Fruit fly (Drosophila melanogaster): ENCODE data around the gene Nepl20.

Gene Nepl20

dm6 chr3R:28842431-28842830 lies 38.2 kb upstream of the Nepl20 start:
- TF ChIP-seq CG8159 (tag; optimal IDR thresholded peaks at IDR 0.05), result no peak
- TF ChIP-seq CG14655 (GFP tag; optimal IDR thresholded peaks at IDR 0.05), result no peak
- no peak for TF ChIP-seq CG10348 (GFP tag; IDR thresholded peaks at IDR 0.05)
- TF ChIP-seq Ets98B (GFP tag; IDR thresholded peaks at IDR 0.05), result no peak
- no peak for TF ChIP-seq CG9948 (tag; optimal IDR thresholded peaks at IDR 0.05)
- TF ChIP-seq CG34367 (tag; optimal IDR thresholded peaks at IDR 0.05), result no peak
- no peak for TF ChIP-seq CG15710 (tag; optimal IDR thresholded peaks at IDR 0.05)
- TF ChIP-seq Pif1B (GFP tag; optimal IDR thresholded peaks at IDR 0.05), result no peak

- TF ChIP-seq CG32121 (GFP tag; IDR thresholded peaks at IDR 0.05), result no peak
- no peak for TF ChIP-seq Pif1A (GFP tag; optimal IDR thresholded peaks at IDR 0.05)
- no peak for TF ChIP-seq fd96Ca (GFP tag; IDR thresholded peaks at IDR 0.05)
- TF ChIP-seq CG10348 (GFP tag; IDR thresholded peaks at IDR 0.05), result no peak
- no peak for TF ChIP-seq CG12605 (GFP tag; IDR thresholded peaks at IDR 0.05)
- no peak for TF ChIP-seq gl (tag; optimal IDR thresholded peaks at IDR 0.05)
- no peak for TF ChIP-seq rn (GFP tag; IDR thresholded peaks at IDR 0.05)
- no peak for TF ChIP-seq Snoo (tag; optimal IDR thresholded peaks at IDR 0.05)
- TF ChIP-seq CG14655 (GFP tag; optimal IDR thresholded peaks at IDR 0.05), result no peak
- TF ChIP-seq CG34367 (tag; optimal IDR thresholded peaks at IDR 0.05), result no peak
- no peak for TF ChIP-seq EcR (GFP tag; optimal IDR thresholded peaks at IDR 0.05)
- no peak for TF ChIP-seq CG17806 (tag; optimal IDR thresholded peaks at IDR 0.05)
- TF ChIP-seq CG8159 (tag; optimal IDR thresholded peaks at IDR 0.05), result no peak
Observed at dm6 chr3R:28843776-28844610, 36.6 kb upstream of the Nepl20 start.

- no peak for TF ChIP-seq CG8301 (tag; optimal IDR thresholded peaks at IDR 0.05)
- TF ChIP-seq CG17806 (tag; optimal IDR thresholded peaks at IDR 0.05), result no peak
- TF ChIP-seq CG13204 (GFP tag; optimal IDR thresholded peaks at IDR 0.05), result no peak
- no peak for TF ChIP-seq rn (GFP tag; IDR thresholded peaks at IDR 0.05)
- TF ChIP-seq Pif1B (GFP tag; optimal IDR thresholded peaks at IDR 0.05), result peak; percentile 31
- TF ChIP-seq CG8159 (tag; optimal IDR thresholded peaks at IDR 0.05), result no peak
- no peak for TF ChIP-seq CG10348 (GFP tag; IDR thresholded peaks at IDR 0.05)
- TF ChIP-seq CG15710 (tag; optimal IDR thresholded peaks at IDR 0.05), result no peak
- no peak for TF ChIP-seq CG32121 (GFP tag; IDR thresholded peaks at IDR 0.05)
- no peak for TF ChIP-seq CG9948 (tag; optimal IDR thresholded peaks at IDR 0.05)
- peak; percentile 51; the same call in 1 of the 3 replicates for TF ChIP-seq fd96Ca (GFP tag; IDR thresholded peaks at IDR 0.05)
- TF ChIP-seq Snoo (tag; optimal IDR thresholded peaks at IDR 0.05), result peak; percentile 5
- TF ChIP-seq Ets98B (GFP tag; IDR thresholded peaks at IDR 0.05), result peak; percentile 69
- TF ChIP-seq EcR (GFP tag; optimal IDR thresholded peaks at IDR 0.05), result no peak
- no peak; the same call in 2 of the 3 replicates for TF ChIP-seq CG4496 (GFP tag; IDR thresholded peaks at IDR 0.05)
- TF ChIP-seq CG34367 (tag; optimal IDR thresholded peaks at IDR 0.05), result no peak
- TF ChIP-seq CG12605 (GFP tag; IDR thresholded peaks at IDR 0.05), result peak; percentile 45; the same call in 1 of the 2 replicates
- TF ChIP-seq Pif1A (GFP tag; optimal IDR thresholded peaks at IDR 0.05), result peak; percentile 53
- TF ChIP-seq CG14655 (GFP tag; optimal IDR thresholded peaks at IDR 0.05), result no peak
- TF ChIP-seq D1 (tag; optimal IDR thresholded peaks at IDR 0.05), result no peak
- no peak for TF ChIP-seq gl (tag; optimal IDR thresholded peaks at IDR 0.05)
Observed at dm6 chr3R:28844611-28845376, 35.8 kb upstream of the Nepl20 start, which contains the start of the genes Apc and spg. TSS of gene Apc (minus strand) at chr3R:28844748. TSS of gene spg (plus strand) at chr3R:28845270.

dm6 chr3R:28845377-28845876 lies 35.2 kb upstream of the Nepl20 start:
- no peak for TF ChIP-seq CG8301 (tag; optimal IDR thresholded peaks at IDR 0.05)
- TF ChIP-seq CG13204 (GFP tag; optimal IDR thresholded peaks at IDR 0.05), result peak; percentile 52
- peak; percentile 65 for TF ChIP-seq EcR (GFP tag; optimal IDR thresholded peaks at IDR 0.05)
- no peak for TF ChIP-seq CG15710 (tag; optimal IDR thresholded peaks at IDR 0.05)
- TF ChIP-seq CG34367 (tag; optimal IDR thresholded peaks at IDR 0.05), result no peak
- peak; percentile 50 for TF ChIP-seq CG32121 (GFP tag; IDR thresholded peaks at IDR 0.05)

dm6 chr3R:28845981-28846380 lies 34.6 kb upstream of the Nepl20 start:
- TF ChIP-seq Pif1A (GFP tag; optimal IDR thresholded peaks at IDR 0.05) (no peak), CG12605 (GFP tag; IDR thresholded peaks at IDR 0.05) (no peak), CG10348 (GFP tag; IDR thresholded peaks at IDR 0.05) (no peak), fd96Ca (GFP tag; IDR thresholded peaks at IDR 0.05) (no peak), CG13204 (GFP tag; optimal IDR thresholded peaks at IDR 0.05) (no peak), rn (GFP tag; IDR thresholded peaks at IDR 0.05) (no peak), D1 (tag; optimal IDR thresholded peaks at IDR 0.05) (no peak), CG8301 (tag; optimal IDR thresholded peaks at IDR 0.05) (no peak), EcR (GFP tag; optimal IDR thresholded peaks at IDR 0.05) (no peak), Snoo (tag; optimal IDR thresholded peaks at IDR 0.05) (no peak), CG17806 (tag; optimal IDR thresholded peaks at IDR 0.05) (no peak), CG32121 (GFP tag; IDR thresholded peaks at IDR 0.05) (no peak), CG14655 (GFP tag; optimal IDR thresholded peaks at IDR 0.05) (no peak)

Measured in whole organism, pupa.